Worm (Caenorhabditis elegans): ENCODE measurements around the gene pcyt-2.2.

- TF ChIP-seq ama-1 (optimal IDR thresholded peaks at IDR 0.05), result no peak
- no peak for TF ChIP-seq nhr-11 (tag; optimal IDR thresholded peaks at IDR 0.05)
- no peak for TF ChIP-seq lin-13 (GFP tag; optimal IDR thresholded peaks at IDR 0.05)
- no peak for TF ChIP-seq pqm-1 (tag; optimal IDR thresholded peaks at IDR 0.05)
- TF ChIP-seq ceh-8 (GFP tag; optimal IDR thresholded peaks at IDR 0.05), result no peak
- no peak for TF ChIP-seq unc-130 (tag; optimal IDR thresholded peaks at IDR 0.05)
- no peak for TF ChIP-seq nhr-77 (tag; optimal IDR thresholded peaks at IDR 0.05)
- TF ChIP-seq unc-30 (tag; optimal IDR thresholded peaks at IDR 0.05), result no peak
- TF ChIP-seq mef-2 (tag; optimal IDR thresholded peaks at IDR 0.05), result no peak
- TF ChIP-seq fkh-10 (GFP tag; optimal IDR thresholded peaks at IDR 0.05), result no peak
- TF ChIP-seq nhr-12 (tag; optimal IDR thresholded peaks at IDR 0.05), result no peak
- TF ChIP-seq ceh-82 (tag; optimal IDR thresholded peaks at IDR 0.05), result no peak
- no peak for TF ChIP-seq ztf-11 (tag; optimal IDR thresholded peaks at IDR 0.05)
- TF ChIP-seq ceh-63 (GFP tag; optimal IDR thresholded peaks at IDR 0.05), result no peak
Observed at ce11 chrX:7888915-7889314, 4.8 kb downstream of the pcyt-2.2 start, which contains the start of gene C39D10.2.
